Worm (Caenorhabditis elegans): ENCODE data around the gene R12C12.10.

- TF ChIP-seq mcd-1 (GFP tag; IDR thresholded peaks at IDR 0.05) (no peak), ceh-40 (GFP tag; IDR thresholded peaks at IDR 0.05) (no peak), pha-4 (tag; optimal IDR thresholded peaks at IDR 0.05) (no peak)
Observed at ce11 chrII:6049546-6049945, 6.5 kb upstream of the R12C12.10 start.
